Worm (Caenorhabditis elegans) whole organism, L1 larva: ENCODE results near the gene T19H5.4.

Source experiments
- C04F5.9 ChIP-seq: sonication (generic microtip); optimal IDR thresholded peaks from 2 replicates; lab custom pipeline; 2016; ENCODE audit warnings: missing genetic modification characterization, missing compliant biosample characterization
- C16A3.4 ChIP-seq: fragments of 150-350 bp; optimal IDR thresholded peaks from 2 replicates; lab custom pipeline; 2014; ENCODE audit warnings: missing biosample characterization, missing genetic modification characterization
- C34B4.2 ChIP-seq: sonication (generic microtip); optimal IDR thresholded peaks from 2 replicates; lab custom pipeline; 2017; ENCODE audit warnings: mild to moderate bottlenecking, missing genetic modification characterization, missing compliant biosample characterization
- Y116A8C.19 ChIP-seq: sonication (generic microtip); optimal IDR thresholded peaks from 2 replicates; lab custom pipeline; 2016; ENCODE audit warnings: missing compliant biosample characterization, missing genetic modification characterization, borderline replicate concordance
- aha-1 ChIP-seq: fragments of 150-350 bp; optimal IDR thresholded peaks from 2 replicates; lab custom pipeline; 2014; ENCODE audit warnings: missing biosample characterization, missing genetic modification characterization
- ama-1 ChIP-seq: fragments of 150-350 bp; optimal IDR thresholded peaks from 2 replicates; lab custom pipeline; 2014
- blmp-1 ChIP-seq: fragments of 150-350 bp; optimal IDR thresholded peaks from 2 replicates; lab custom pipeline; 2014; ENCODE audit warnings: missing biosample characterization, missing genetic modification characterization
- ceh-82 ChIP-seq, 3 experiments: fragments of 150-350 bp in 1 of 3; sonication (generic microtip) in 2 of 3; optimal IDR thresholded peaks; 2 replicates each; lab custom pipeline; 2014 to 2017; ENCODE audit warnings: missing biosample characterization in 3 of 3, missing genetic modification characterization in 3 of 3
- ceh-90 ChIP-seq: sonication (generic microtip); optimal IDR thresholded peaks from 2 replicates; lab custom pipeline; 2016; ENCODE audit warnings: missing genetic modification characterization, missing compliant biosample characterization
- ces-1 ChIP-seq: fragments of 150-350 bp; optimal IDR thresholded peaks from 2 replicates; lab custom pipeline; 2014; ENCODE audit warnings: missing biosample characterization, missing genetic modification reagents, missing genetic modification characterization
- dpl-1 ChIP-seq, 3 experiments: fragments of 150-350 bp in 2 of 3; sonication (generic microtip) in 1 of 3; optimal IDR thresholded peaks; 2 replicates each; lab custom pipeline; 2014 to 2017; ENCODE audit warnings: missing biosample characterization in 3 of 3, missing genetic modification characterization in 3 of 3, missing genetic modification reagents in 3 of 3
- efl-1 ChIP-seq, 4 experiments: fragments of 150-350 bp; optimal IDR thresholded peaks in 3 of 4; peaks in 1 of 4; 1 replicate in 1 of 4; 2 replicates in 3 of 4; lab custom pipeline; 2014; ENCODE audit warnings: missing biosample characterization in 2 of 4, missing genetic modification characterization in 2 of 4, missing genetic modification reagents in 2 of 4
- elt-3 ChIP-seq, 6 experiments: fragments of 150-350 bp in 1 of 6; sonication (generic microtip); optimal IDR thresholded peaks; 2 replicates each; lab custom pipeline; 2017 to 2018; ENCODE audit warnings: missing biosample characterization in 6 of 6, missing genetic modification characterization in 6 of 6, inconsistent platforms in 1 of 6
- fkh-10 ChIP-seq: sonication (generic microtip); optimal IDR thresholded peaks from 2 replicates; lab custom pipeline; 2017; ENCODE audit warnings: missing biosample characterization, missing genetic modification reagents, missing genetic modification characterization
- grh-1 ChIP-seq: fragments of 200-800 bp; sonication (Bioruptor generic); IDR thresholded peaks from 2 replicates; pipeline ENCODE4 v1.3.6; 2022; ENCODE audit warnings: missing genetic modification reagents, missing genetic modification characterization, missing compliant biosample characterization
- hlh-4 ChIP-seq: sonication (generic microtip); optimal IDR thresholded peaks from 2 replicates; lab custom pipeline; 2016; ENCODE audit warnings: mild to moderate bottlenecking, missing genetic modification characterization, missing compliant biosample characterization
- irx-1 ChIP-seq: sonication (generic microtip); optimal IDR thresholded peaks from 2 replicates; lab custom pipeline; 2016; ENCODE audit warnings: missing genetic modification characterization, missing compliant biosample characterization
- isw-1 ChIP-seq: fragments of 200-800 bp; sonication (Bioruptor generic); IDR thresholded peaks from 2 replicates; pipeline ENCODE4 v1.3.6; 2022; ENCODE audit warnings: missing genetic modification characterization, missing compliant biosample characterization
- lin-39 ChIP-seq: fragments of 150-350 bp; optimal IDR thresholded peaks from 2 replicates; lab custom pipeline; 2014; ENCODE audit warnings: missing biosample characterization, missing genetic modification reagents, missing genetic modification characterization
- lir-3 ChIP-seq: sonication (generic microtip); optimal IDR thresholded peaks from 2 replicates; lab custom pipeline; 2016; ENCODE audit warnings: mild to moderate bottlenecking, missing genetic modification characterization, moderate library complexity, missing compliant biosample characterization; ENCODE audit not compliant: poor library complexity
- mep-1 ChIP-seq: fragments of 150-350 bp; optimal IDR thresholded peaks from 2 replicates; lab custom pipeline; 2014; ENCODE audit warnings: missing biosample characterization, missing genetic modification characterization
- nhr-237 ChIP-seq: fragments of 150-350 bp; optimal IDR thresholded peaks from 2 replicates; lab custom pipeline; 2014; ENCODE audit warnings: missing biosample characterization, missing genetic modification characterization
- nhr-47 ChIP-seq: sonication (generic microtip); optimal IDR thresholded peaks from 2 replicates; lab custom pipeline; 2016; ENCODE audit warnings: mild to moderate bottlenecking, missing genetic modification characterization, moderate library complexity, missing compliant biosample characterization
- nhr-71 ChIP-seq: sonication (generic microtip); optimal IDR thresholded peaks from 2 replicates; lab custom pipeline; 2016; ENCODE audit warnings: mild to moderate bottlenecking, missing genetic modification characterization, moderate library complexity, missing compliant biosample characterization
- nhr-76 ChIP-seq: sonication (generic microtip); optimal IDR thresholded peaks from 2 replicates; lab custom pipeline; 2017; ENCODE audit warnings: missing biosample characterization, missing genetic modification characterization
- nhr-84 ChIP-seq: sonication (generic microtip); optimal IDR thresholded peaks from 2 replicates; lab custom pipeline; 2017; ENCODE audit warnings: missing biosample characterization, missing genetic modification characterization
- skn-1 ChIP-seq: fragments of 150-350 bp; optimal IDR thresholded peaks from 2 replicates; lab custom pipeline; 2014; ENCODE audit warnings: missing biosample characterization, missing genetic modification characterization
- sptf-1 ChIP-seq: fragments of 150-350 bp; optimal IDR thresholded peaks from 2 replicates; lab custom pipeline; 2014; ENCODE audit warnings: missing biosample characterization, missing genetic modification characterization
- swsn-7 ChIP-seq: sonication (generic microtip); optimal IDR thresholded peaks from 2 replicates; lab custom pipeline; 2016; ENCODE audit warnings: missing genetic modification characterization, missing compliant biosample characterization
- tbx-2 ChIP-seq: sonication (generic microtip); optimal IDR thresholded peaks from 2 replicates; lab custom pipeline; 2016; ENCODE audit warnings: missing genetic modification characterization, missing compliant biosample characterization
- unc-130 ChIP-seq: fragments of 150-350 bp; optimal IDR thresholded peaks from 2 replicates; lab custom pipeline; 2017; ENCODE audit warnings: missing biosample characterization, missing genetic modification characterization, inconsistent platforms
- unc-98 ChIP-seq: fragments of 200-800 bp; sonication (Bioruptor generic); IDR thresholded peaks from 2 replicates; pipeline ENCODE4 v1.3.6; 2022; ENCODE audit warnings: missing genetic modification characterization, missing compliant biosample characterization
- xbp-1 ChIP-seq: sonication (generic microtip); optimal IDR thresholded peaks from 2 replicates; lab custom pipeline; 2016; ENCODE audit warnings: missing genetic modification characterization, missing compliant biosample characterization
- ztf-11 ChIP-seq, 2 experiments: sonication (generic microtip); optimal IDR thresholded peaks; 2 replicates each; lab custom pipeline; 2016 to 2017; ENCODE audit warnings: missing genetic modification characterization in 2 of 2, missing biosample characterization in 1 of 2, missing compliant biosample characterization in 1 of 2

Gene T19H5.4

ce11 chrII:9532011-9532410, 44.8 kb upstream of the T19H5.4 start, which contains the start of gene sra-9:
Gene sra-9 (plus strand): TSS chrII:9532311.
- TF ChIP-seq dpl-1 (GFP tag; optimal IDR thresholded peaks at IDR 0.05; lab: Kevin White, UChicago) (no peak), xbp-1 (no peak), efl-1 (optimal IDR thresholded peaks at IDR 0.05; lab: Kevin White, UChicago) (no peak), efl-1 (GFP tag; optimal IDR thresholded peaks at IDR 0.05 in 1 of 2; lab: Kevin White, UChicago) (no peak), mep-1 (tag; lab: Kevin White, UChicago) (no peak), nhr-237 (no peak), tbx-2 (tag; lab: Kevin White, UChicago) (no peak), aha-1 (no peak), ztf-11 (tag; optimal IDR thresholded peaks at IDR 0.05; lab: Kevin White, UChicago) (no peak), ces-1 (GFP tag; lab: Kevin White, UChicago) (no peak)
- TF ChIP-seq, all 84 proteins: peak for 0

ce11 chrII:9528480-9528879, 41.3 kb upstream of the T19H5.4 start, which contains the start of gene sra-2:
Gene sra-2 (plus strand): TSS chrII:9528780.
- TF ChIP-seq skn-1 (no peak), unc-98 (GFP tag; lab: Robert Waterston, UW) (no peak), Y116A8C.19 (tag; lab: Kevin White, UChicago) (no peak), C34B4.2 (tag; lab: Kevin White, UChicago) (no peak), ces-1 (GFP tag; lab: Kevin White, UChicago) (no peak), C04F5.9 (no peak), swsn-7 (tag; lab: Kevin White, UChicago) (no peak), hlh-4 (tag; lab: Kevin White, UChicago) (no peak), grh-1 (no peak), lir-3 (tag; lab: Kevin White, UChicago) (no peak), ceh-90 (tag; lab: Kevin White, UChicago) (no peak), C16A3.4 (tag; lab: Kevin White, UChicago) (no peak), lin-39 (tag; lab: Kevin White, UChicago) (no peak), ztf-11 (tag; optimal IDR thresholded peaks at IDR 0.05; lab: Kevin White, UChicago) (no peak)

ce11 chrII:9523539-9524224, 36.5 kb upstream of the T19H5.4 start, which contains the start of gene mex-6:
Gene mex-6 (plus strand): TSS chrII:9524174.
- TF ChIP-seq grh-1 (no peak), elt-3 (tag; optimal IDR thresholded peaks at IDR 0.05; lab: Kevin White, UChicago) (no peak), ceh-82 (tag; optimal IDR thresholded peaks at IDR 0.05; lab: Kevin White, UChicago) (no peak), isw-1 (GFP tag; lab: Robert Waterston, UW) (no peak), nhr-47 (no peak), blmp-1 (tag; lab: Kevin White, UChicago) (no peak), nhr-237 (no peak), unc-130 (tag; lab: Kevin White, UChicago) (no peak), ztf-11 (tag; optimal IDR thresholded peaks at IDR 0.05; lab: Kevin White, UChicago) (no peak), ama-1 (lab: Kevin White, UChicago) (no peak), lin-39 (tag; lab: Kevin White, UChicago) (no peak), irx-1 (no peak), C16A3.4 (tag; lab: Kevin White, UChicago) (no peak), C34B4.2 (tag; lab: Kevin White, UChicago) (no peak), fkh-10 (GFP tag; lab: Kevin White, UChicago) (no peak)

- no peak for TF ChIP-seq nhr-76
- no peak for TF ChIP-seq sptf-1 (tag; lab: Kevin White, UChicago)
- no peak for TF ChIP-seq nhr-84
- no peak for TF ChIP-seq mep-1 (tag; lab: Kevin White, UChicago)
- no peak for TF ChIP-seq nhr-71 (tag; lab: Kevin White, UChicago)
- TF ChIP-seq, all 84 proteins: peak for 0
Measured at ce11 chrII:9522986-9523385, 35.8 kb upstream of the T19H5.4 start, which contains the start of gene AH6.17. Gene AH6.17 (plus strand): TSS chrII:9523170.
